Fruit fly (Drosophila melanogaster): Measurements from ENCODE around the gene CG13032.

The CG13032 gene

dm6 chr3L:16646865-16647459 is 26.8 kb upstream of the CG13032 start:
- TF ChIP-seq CG5204 (GFP tag; optimal IDR thresholded peaks at IDR 0.05), result no peak
- TF ChIP-seq CG11617 (GFP tag; optimal IDR thresholded peaks at IDR 0.05), result no peak
- no peak for TF ChIP-seq ovo (GFP tag; optimal IDR thresholded peaks at IDR 0.05)

DNA sequence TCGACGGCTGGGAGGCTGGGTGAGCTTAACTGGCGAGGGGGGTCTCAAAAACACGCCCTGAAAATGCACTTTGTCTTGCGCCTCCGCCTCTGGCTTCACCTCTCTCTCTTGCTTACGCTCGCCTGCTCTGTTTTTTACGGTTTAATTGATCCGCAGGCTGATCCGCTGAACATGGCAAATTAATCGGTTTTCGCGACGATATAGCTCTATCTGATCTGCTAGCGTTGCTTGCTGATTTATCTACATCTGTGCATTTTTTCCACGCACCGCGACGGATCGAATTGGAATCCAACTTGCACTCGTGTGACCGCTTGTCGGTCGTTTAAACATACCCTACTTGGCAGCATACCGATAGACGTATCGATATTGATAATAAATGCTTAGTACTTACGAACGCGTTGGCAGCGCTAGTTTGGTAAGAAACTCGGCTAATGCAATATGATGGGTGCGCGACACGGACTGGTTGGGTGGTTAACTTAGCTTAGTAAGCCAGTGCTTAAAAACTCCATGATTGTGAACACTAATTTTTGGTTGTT is 26.1 kb upstream of the CG13032 start, which contains the start of gene Abl:
Abl (minus strand) TSS at position 305 of the 536 bp plus-strand sequence.
- peak; percentile 40 for TF ChIP-seq CG33017 (tag; optimal IDR thresholded peaks at IDR 0.05)
- peak; percentile 66 for TF ChIP-seq ovo (GFP tag; optimal IDR thresholded peaks at IDR 0.05)
- TF ChIP-seq bab1 (GFP tag; optimal IDR thresholded peaks at IDR 0.05), result peak; percentile 87
- TF ChIP-seq kay (GFP tag; ENCODE audit: borderline replicate concordance), result no peak
- TF ChIP-seq cnc (optimal IDR thresholded peaks at IDR 0.05), result no peak
- TF ChIP-seq Crg-1 (GFP tag; optimal IDR thresholded peaks at IDR 0.05), result peak; percentile 91
- TF ChIP-seq Clk (GFP tag; optimal IDR thresholded peaks at IDR 0.05), result peak; percentile 71
- peak; percentile 22 for TF ChIP-seq CG11617 (GFP tag; optimal IDR thresholded peaks at IDR 0.05)
- TF ChIP-seq Mnt (GFP tag; optimal IDR thresholded peaks at IDR 0.05), result peak; percentile 56
- no peak for TF ChIP-seq CG5204 (GFP tag; optimal IDR thresholded peaks at IDR 0.05)
- peak; percentile 74 for TF ChIP-seq Hr96 (GFP tag; optimal IDR thresholded peaks at IDR 0.05)
- TF ChIP-seq cic (GFP tag; optimal IDR thresholded peaks at IDR 0.05), result peak; percentile 54
- peak; percentile 76 for TF ChIP-seq CG12768 (GFP tag; optimal IDR thresholded peaks at IDR 0.05)
- peak; percentile 32 for TF ChIP-seq CG7045 (GFP tag; optimal IDR thresholded peaks at IDR 0.05)
- peak; percentile 58 for TF ChIP-seq toe (GFP tag; optimal IDR thresholded peaks at IDR 0.05)
- TF ChIP-seq CG1620 (GFP tag; optimal IDR thresholded peaks at IDR 0.05), result peak; percentile 85
- TF ChIP-seq CG14711 (tag; optimal IDR thresholded peaks at IDR 0.05), result peak; percentile 67
- peak; percentile 75 for TF ChIP-seq CG7101 (tag; optimal IDR thresholded peaks at IDR 0.05)
- peak; percentile 76 for TF ChIP-seq pad (GFP tag; optimal IDR thresholded peaks at IDR 0.05)
- peak; percentile 64 for TF ChIP-seq tj (GFP tag; optimal IDR thresholded peaks at IDR 0.05)

DNA sequence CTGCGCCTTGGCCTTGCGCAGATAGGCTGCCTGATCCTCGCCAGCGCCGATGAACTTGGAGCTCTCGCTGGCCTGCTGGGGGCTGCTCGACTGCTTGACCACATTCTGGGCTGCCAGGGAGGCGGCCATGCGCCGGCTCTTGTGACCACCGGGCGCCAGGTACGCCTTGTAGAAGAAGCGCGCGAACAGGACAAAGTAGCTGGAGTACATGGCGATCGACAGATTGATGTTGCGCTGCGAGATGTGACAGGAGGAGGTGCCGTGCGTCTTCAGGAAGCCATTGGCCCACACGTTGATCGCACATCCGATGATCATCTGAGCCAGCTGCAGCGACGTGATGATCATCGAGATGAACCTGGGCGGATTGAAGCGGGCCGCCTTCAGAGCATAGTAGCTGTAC is 23.7 kb upstream of the CG13032 start:
- TF ChIP-seq CG12768 (GFP tag; optimal IDR thresholded peaks at IDR 0.05) (no peak), CG11617 (GFP tag; optimal IDR thresholded peaks at IDR 0.05) (no peak), CG7045 (GFP tag; optimal IDR thresholded peaks at IDR 0.05) (no peak), tj (GFP tag; optimal IDR thresholded peaks at IDR 0.05) (no peak), CG1620 (GFP tag; optimal IDR thresholded peaks at IDR 0.05) (no peak), CG7101 (tag; optimal IDR thresholded peaks at IDR 0.05) (no peak), cnc (optimal IDR thresholded peaks at IDR 0.05) (no peak), Clk (GFP tag; optimal IDR thresholded peaks at IDR 0.05) (no peak), pad (GFP tag; optimal IDR thresholded peaks at IDR 0.05) (no peak), Mnt (GFP tag; optimal IDR thresholded peaks at IDR 0.05) (no peak)

DNA sequence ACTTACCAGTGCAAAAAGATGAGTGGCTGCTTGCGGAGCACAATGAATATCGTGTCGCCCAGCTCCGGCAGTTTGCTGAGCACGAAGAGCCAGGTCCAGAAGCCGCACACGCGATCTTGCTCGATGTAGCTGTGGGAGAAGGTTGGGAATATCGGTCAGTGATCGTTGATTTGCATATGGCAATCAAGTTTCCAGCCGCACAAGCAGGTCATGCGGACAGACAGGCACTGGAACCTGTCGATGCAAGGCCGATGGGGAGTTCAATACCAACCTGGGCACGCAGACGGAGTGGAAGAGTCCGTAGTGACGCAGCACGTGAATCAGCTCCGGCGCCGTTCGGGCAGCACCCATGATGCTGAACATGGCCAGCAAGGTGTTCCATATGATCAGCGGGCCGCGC is 22.6 kb upstream of the CG13032 start:
- TF ChIP-seq CG5204 (GFP tag; optimal IDR thresholded peaks at IDR 0.05) (no peak), ovo (GFP tag; optimal IDR thresholded peaks at IDR 0.05) (no peak), cnc (optimal IDR thresholded peaks at IDR 0.05) (no peak), CG12768 (GFP tag; optimal IDR thresholded peaks at IDR 0.05) (no peak)

dm6 chr3L:16652531-16652930 is 21.2 kb upstream of the CG13032 start:
- TF ChIP-seq cnc (optimal IDR thresholded peaks at IDR 0.05), result no peak
- TF ChIP-seq tj (GFP tag; optimal IDR thresholded peaks at IDR 0.05), result no peak
- TF ChIP-seq Clk (GFP tag; optimal IDR thresholded peaks at IDR 0.05), result no peak
- no peak for TF ChIP-seq Hr96 (GFP tag; optimal IDR thresholded peaks at IDR 0.05)
- peak; percentile 16 for TF ChIP-seq CG7045 (GFP tag; optimal IDR thresholded peaks at IDR 0.05)
- TF ChIP-seq Crg-1 (GFP tag; optimal IDR thresholded peaks at IDR 0.05), result no peak
- no peak for TF ChIP-seq CG11617 (GFP tag; optimal IDR thresholded peaks at IDR 0.05)
- TF ChIP-seq ovo (GFP tag; optimal IDR thresholded peaks at IDR 0.05), result no peak
- TF ChIP-seq CG33017 (tag; optimal IDR thresholded peaks at IDR 0.05), result no peak
- TF ChIP-seq CG5204 (GFP tag; optimal IDR thresholded peaks at IDR 0.05), result no peak
- peak; percentile 53 for TF ChIP-seq cic (GFP tag; optimal IDR thresholded peaks at IDR 0.05)
- TF ChIP-seq CG12768 (GFP tag; optimal IDR thresholded peaks at IDR 0.05), result peak; percentile 24
- no peak for TF ChIP-seq bab1 (GFP tag; optimal IDR thresholded peaks at IDR 0.05)
- no peak for TF ChIP-seq Mnt (GFP tag; optimal IDR thresholded peaks at IDR 0.05)
- no peak for TF ChIP-seq CG14711 (tag; optimal IDR thresholded peaks at IDR 0.05)
- TF ChIP-seq pad (GFP tag; optimal IDR thresholded peaks at IDR 0.05), result no peak
- TF ChIP-seq kay (GFP tag; ENCODE audit: borderline replicate concordance), result peak; percentile 86
- no peak for TF ChIP-seq CG1620 (GFP tag; optimal IDR thresholded peaks at IDR 0.05)
- TF ChIP-seq CG7101 (tag; optimal IDR thresholded peaks at IDR 0.05), result no peak
- no peak for TF ChIP-seq toe (GFP tag; optimal IDR thresholded peaks at IDR 0.05)

dm6 chr3L:16653679-16654078 is 20.1 kb upstream of the CG13032 start:
- TF ChIP-seq bab1 (GFP tag; optimal IDR thresholded peaks at IDR 0.05) (no peak), tj (GFP tag; optimal IDR thresholded peaks at IDR 0.05) (no peak), toe (GFP tag; optimal IDR thresholded peaks at IDR 0.05) (no peak), CG12768 (GFP tag; optimal IDR thresholded peaks at IDR 0.05) (no peak), Crg-1 (GFP tag; optimal IDR thresholded peaks at IDR 0.05) (no peak), CG11617 (GFP tag; optimal IDR thresholded peaks at IDR 0.05) (no peak), CG1620 (GFP tag; optimal IDR thresholded peaks at IDR 0.05) (no peak), Hr96 (GFP tag; optimal IDR thresholded peaks at IDR 0.05) (no peak), CG14711 (tag; optimal IDR thresholded peaks at IDR 0.05) (no peak), Clk (GFP tag; optimal IDR thresholded peaks at IDR 0.05) (no peak), pad (GFP tag; optimal IDR thresholded peaks at IDR 0.05) (no peak), CG7101 (tag; optimal IDR thresholded peaks at IDR 0.05) (no peak), CG5204 (GFP tag; optimal IDR thresholded peaks at IDR 0.05) (no peak), CG7045 (GFP tag; optimal IDR thresholded peaks at IDR 0.05) (no peak), Mnt (GFP tag; optimal IDR thresholded peaks at IDR 0.05) (no peak), CG33017 (tag; optimal IDR thresholded peaks at IDR 0.05) (no peak), cnc (optimal IDR thresholded peaks at IDR 0.05) (no peak), ovo (GFP tag; optimal IDR thresholded peaks at IDR 0.05) (no peak), cic (GFP tag; optimal IDR thresholded peaks at IDR 0.05) (no peak)
